Worm (Caenorhabditis elegans) whole organism, L1 larva: Measurements from ENCODE around the gene srz-91.
A peak's percentile ranks its signal among the peaks of the same experiment; 100 is the strongest.
"Not testable (repeated sequence)": the region's sequence is repeated elsewhere in the genome, so short reads cannot be mapped to it uniquely, and the experiment has no call there.

Experiments used
- C16A3.4 ChIP-seq: fragments of 150-350 bp; optimal IDR thresholded peaks from 2 replicates; lab custom pipeline; 2014; ENCODE audit warnings: missing biosample characterization, missing genetic modification characterization
- C34B4.2 ChIP-seq: sonication (generic microtip); optimal IDR thresholded peaks from 2 replicates; lab custom pipeline; 2017; ENCODE audit warnings: mild to moderate bottlenecking, missing genetic modification characterization, missing compliant biosample characterization
- F16B12.6 ChIP-seq: fragments of 150-350 bp; optimal IDR thresholded peaks from 2 replicates; lab custom pipeline; 2014; ENCODE audit warnings: missing biosample characterization, missing genetic modification characterization
- Y116A8C.19 ChIP-seq: sonication (generic microtip); optimal IDR thresholded peaks from 2 replicates; lab custom pipeline; 2016; ENCODE audit warnings: missing compliant biosample characterization, missing genetic modification characterization, borderline replicate concordance
- ceh-63 ChIP-seq: fragments of 200-800 bp; sonication (Bioruptor generic); optimal IDR thresholded peaks from 2 replicates; lab custom pipeline; 2018; ENCODE audit warnings: mild to moderate bottlenecking, missing genetic modification characterization, missing compliant biosample characterization
- ceh-82 ChIP-seq, 3 experiments: fragments of 150-350 bp in 1 of 3; sonication (generic microtip) in 2 of 3; optimal IDR thresholded peaks; 2 replicates each; lab custom pipeline; 2014 to 2017; ENCODE audit warnings: missing biosample characterization in 3 of 3, missing genetic modification characterization in 3 of 3
- ceh-88 ChIP-seq: fragments of 200-800 bp; sonication (Bioruptor generic); IDR thresholded peaks from 2 replicates; pipeline ENCODE4 v1.3.6; 2022; ENCODE audit warnings: missing genetic modification characterization, missing compliant biosample characterization
- dsc-1 ChIP-seq: sonication (generic microtip); optimal IDR thresholded peaks from 2 replicates; lab custom pipeline; 2016; ENCODE audit warnings: mild to moderate bottlenecking, missing genetic modification characterization, missing compliant biosample characterization
- efl-1 ChIP-seq, 4 experiments: fragments of 150-350 bp; optimal IDR thresholded peaks in 3 of 4; peaks in 1 of 4; 1 replicate in 1 of 4; 2 replicates in 3 of 4; lab custom pipeline; 2014; ENCODE audit warnings: missing biosample characterization in 2 of 4, missing genetic modification characterization in 2 of 4, missing genetic modification reagents in 2 of 4
- egl-13 ChIP-seq: sonication (generic microtip); optimal IDR thresholded peaks from 2 replicates; lab custom pipeline; 2016; ENCODE audit warnings: missing genotype, missing genetic modification reagents, missing genetic modification characterization, missing compliant biosample characterization
- egl-27 ChIP-seq, 2 experiments: fragments of 150-350 bp in 1 of 2; sonication (generic microtip); optimal IDR thresholded peaks; 3 replicates each; lab custom pipeline; 2017 to 2018; ENCODE audit warnings: missing biosample characterization in 2 of 2, missing genetic modification characterization in 2 of 2, missing genetic modification reagents in 2 of 2
- elt-2 ChIP-seq: sonication (generic microtip); optimal IDR thresholded peaks from 2 replicates; lab custom pipeline; 2016; ENCODE audit warnings: missing genetic modification characterization, mild to moderate bottlenecking, inconsistent platforms, missing compliant biosample characterization, missing genetic modification reagents
- ets-5 ChIP-seq: fragments of 200-800 bp; sonication (Bioruptor generic); IDR thresholded peaks from 2 replicates; pipeline ENCODE4 v1.3.6; 2022; ENCODE audit warnings: missing genetic modification characterization, missing compliant biosample characterization
- grh-1 ChIP-seq: fragments of 200-800 bp; sonication (Bioruptor generic); IDR thresholded peaks from 2 replicates; pipeline ENCODE4 v1.3.6; 2022; ENCODE audit warnings: missing genetic modification reagents, missing genetic modification characterization, missing compliant biosample characterization
- hlh-17 ChIP-seq: fragments of 200-800 bp; sonication (Bioruptor generic); optimal IDR thresholded peaks from 2 replicates; lab custom pipeline; 2018; ENCODE audit warnings: missing genetic modification characterization, mild to moderate bottlenecking, missing compliant biosample characterization, moderate library complexity, borderline replicate concordance
- irx-1 ChIP-seq: sonication (generic microtip); optimal IDR thresholded peaks from 2 replicates; lab custom pipeline; 2016; ENCODE audit warnings: missing genetic modification characterization, missing compliant biosample characterization
- jun-1 ChIP-seq: fragments of 150-350 bp; optimal IDR thresholded peaks from 2 replicates; lab custom pipeline; 2014; ENCODE audit warnings: missing biosample characterization, missing genetic modification reagents, missing genetic modification characterization
- lin-14 ChIP-seq: fragments of 200-800 bp; sonication (Bioruptor generic); optimal IDR thresholded peaks from 2 replicates; lab custom pipeline; 2018; ENCODE audit warnings: mild to moderate bottlenecking, missing genetic modification characterization, moderate library complexity, missing compliant biosample characterization
- lin-35 ChIP-seq, 2 experiments: fragments of 150-350 bp; optimal IDR thresholded peaks; 2 replicates each; lab custom pipeline; 2014; ENCODE audit warnings: missing biosample characterization in 2 of 2, missing genetic modification characterization in 2 of 2, missing genetic modification reagents in 2 of 2
- lin-39 ChIP-seq: fragments of 150-350 bp; optimal IDR thresholded peaks from 2 replicates; lab custom pipeline; 2014; ENCODE audit warnings: missing biosample characterization, missing genetic modification reagents, missing genetic modification characterization
- mab-9 ChIP-seq: fragments of 200-800 bp; sonication (Bioruptor generic); IDR thresholded peaks from 2 replicates; pipeline ENCODE4 v1.3.6; 2022; ENCODE audit warnings: missing genetic modification reagents, missing genetic modification characterization, missing compliant biosample characterization
- mep-1 ChIP-seq: fragments of 150-350 bp; optimal IDR thresholded peaks from 2 replicates; lab custom pipeline; 2014; ENCODE audit warnings: missing biosample characterization, missing genetic modification characterization
- nhr-11 ChIP-seq: fragments of 150-350 bp; optimal IDR thresholded peaks from 2 replicates; lab custom pipeline; 2014; ENCODE audit warnings: missing biosample characterization, missing genetic modification characterization
- nhr-12 ChIP-seq: sonication (generic microtip); optimal IDR thresholded peaks from 2 replicates; lab custom pipeline; 2017; ENCODE audit warnings: missing biosample characterization, missing genetic modification characterization
- nhr-237 ChIP-seq: fragments of 150-350 bp; optimal IDR thresholded peaks from 2 replicates; lab custom pipeline; 2014; ENCODE audit warnings: missing biosample characterization, missing genetic modification characterization
- nhr-71 ChIP-seq: sonication (generic microtip); optimal IDR thresholded peaks from 2 replicates; lab custom pipeline; 2016; ENCODE audit warnings: mild to moderate bottlenecking, missing genetic modification characterization, moderate library complexity, missing compliant biosample characterization
- nhr-84 ChIP-seq: sonication (generic microtip); optimal IDR thresholded peaks from 2 replicates; lab custom pipeline; 2017; ENCODE audit warnings: missing biosample characterization, missing genetic modification characterization
- nhr-90 ChIP-seq: sonication (generic microtip); optimal IDR thresholded peaks from 2 replicates; lab custom pipeline; 2016; ENCODE audit warnings: mild to moderate bottlenecking, missing genetic modification characterization, missing compliant biosample characterization; ENCODE audit not compliant: poor library complexity
- pag-3 ChIP-seq: sonication (generic microtip); optimal IDR thresholded peaks from 2 replicates; lab custom pipeline; 2017; ENCODE audit warnings: missing genetic modification characterization, mild to moderate bottlenecking, missing compliant biosample characterization, antibody characterized with exemption, borderline replicate concordance; ENCODE audit not compliant: insufficient read depth
- sptf-1 ChIP-seq: fragments of 150-350 bp; optimal IDR thresholded peaks from 2 replicates; lab custom pipeline; 2014; ENCODE audit warnings: missing biosample characterization, missing genetic modification characterization
- tlp-1 ChIP-seq: fragments of 150-350 bp; optimal IDR thresholded peaks from 2 replicates; lab custom pipeline; 2014; ENCODE audit warnings: missing biosample characterization, missing genetic modification characterization
- unc-62 ChIP-seq: fragments of 150-350 bp; optimal IDR thresholded peaks from 2 replicates; lab custom pipeline; 2014; ENCODE audit warnings: missing biosample characterization, missing genetic modification reagents, missing genetic modification characterization
- vab-15 ChIP-seq: sonication (generic microtip); optimal IDR thresholded peaks from 2 replicates; lab custom pipeline; 2017; ENCODE audit warnings: missing genotype, mild to moderate bottlenecking, missing genetic modification characterization, missing compliant biosample characterization
- xbp-1 ChIP-seq: sonication (generic microtip); optimal IDR thresholded peaks from 2 replicates; lab custom pipeline; 2016; ENCODE audit warnings: missing genetic modification characterization, missing compliant biosample characterization
- ztf-4 ChIP-seq: fragments of 150-350 bp; optimal IDR thresholded peaks from 2 replicates; lab custom pipeline; 2014; ENCODE audit warnings: missing biosample characterization, missing genetic modification characterization

Gene srz-91

DNA sequence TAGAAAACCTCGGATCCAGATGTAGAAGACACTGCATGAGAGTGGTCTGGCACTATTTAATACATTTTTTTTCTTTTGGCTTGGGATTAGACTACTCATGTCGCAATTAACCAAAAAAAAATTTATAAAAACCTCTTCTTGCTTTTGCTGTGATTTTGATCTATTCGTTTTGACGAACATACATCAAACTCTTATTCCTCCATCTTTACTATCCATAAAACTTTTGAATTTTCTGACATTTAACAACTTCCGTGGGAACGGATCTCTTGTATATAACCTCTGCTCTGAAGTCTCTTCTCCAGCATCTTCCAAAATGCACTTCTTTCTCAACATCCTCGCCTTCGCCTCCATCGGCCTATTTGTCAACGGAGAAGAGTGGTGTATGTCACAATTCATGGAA, 1.8 kb upstream of the srz-91 start, which contains the start of gene Y6G8.16:
Gene Y6G8.16, plus strand, starts transcription at position 301 of the 400 bp plus-strand sequence.
- not testable (repeated sequence) for TF ChIP-seq unc-62 (GFP tag; lab: Kevin White, UChicago); nhr-12; vab-15 (tag; lab: Kevin White, UChicago)

DNA sequence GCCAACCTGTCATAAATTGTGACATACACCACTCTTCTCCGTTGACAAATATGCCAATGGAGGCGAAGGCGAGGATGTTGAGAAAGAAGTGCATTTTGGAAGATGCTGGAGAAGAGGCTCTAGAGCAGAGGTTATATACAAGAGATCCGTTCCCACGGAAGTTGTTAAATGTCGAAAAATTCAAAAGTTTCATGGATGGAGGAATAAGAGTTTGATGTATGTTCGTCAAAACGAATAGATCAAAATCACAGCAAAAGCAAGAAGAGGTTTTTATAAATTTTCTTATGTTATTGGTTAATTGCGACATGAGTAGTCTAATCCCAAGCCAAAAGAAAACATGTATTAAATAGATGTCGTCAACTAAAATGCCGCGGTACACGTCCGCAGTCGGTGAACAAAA, 2.6 kb downstream of the srz-91 start, which contains the start of gene Y6G8.15:
Gene Y6G8.15, minus strand, starts transcription at position 101 of the 400 bp plus-strand sequence.
- TF ChIP-seq mab-9; C34B4.2 (tag; lab: Kevin White, UChicago); tlp-1 (tag; lab: Kevin White, UChicago): not testable (repeated sequence)
- TF ChIP-seq, all 84 proteins: peak for 0; not testable (repeated sequence) for 84

DNA sequence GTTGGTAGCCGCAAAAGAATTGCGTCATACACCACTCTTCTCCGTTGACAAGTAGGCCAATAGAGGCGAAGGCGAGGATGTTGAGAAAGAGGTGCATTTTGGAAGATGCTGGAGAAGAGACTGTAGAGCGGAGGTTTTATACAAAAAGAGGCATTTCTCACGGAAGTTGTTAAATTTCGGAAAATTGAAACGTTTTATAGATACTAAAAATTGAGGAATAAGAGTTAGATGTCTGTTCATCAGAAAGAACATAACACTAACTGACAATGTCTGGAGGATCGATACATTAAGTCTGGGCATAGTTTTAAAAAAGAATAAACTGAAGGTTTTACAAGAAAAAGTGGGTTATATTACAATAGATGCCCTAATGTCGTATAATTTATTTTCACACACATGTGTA, 6.4 kb downstream of the srz-91 start, which contains the start of gene Y6G8.14:
Gene Y6G8.14, minus strand, starts transcription at position 101 of the 400 bp plus-strand sequence.
- TF ChIP-seq jun-1 (tag; lab: Kevin White, UChicago) (no peak), Y116A8C.19 (tag; lab: Kevin White, UChicago) (no peak), grh-1 (GFP tag; lab: Robert Waterston, UW) (no peak), ets-5 (GFP tag; lab: Robert Waterston, UW) (no peak), pag-3 (tag; lab: Kevin White, UChicago) (no peak), ceh-88 (GFP tag; lab: Robert Waterston, UW) (no peak), egl-27 (tag; optimal IDR thresholded peaks at IDR 0.05; lab: Kevin White, UChicago) (no peak)

DNA sequence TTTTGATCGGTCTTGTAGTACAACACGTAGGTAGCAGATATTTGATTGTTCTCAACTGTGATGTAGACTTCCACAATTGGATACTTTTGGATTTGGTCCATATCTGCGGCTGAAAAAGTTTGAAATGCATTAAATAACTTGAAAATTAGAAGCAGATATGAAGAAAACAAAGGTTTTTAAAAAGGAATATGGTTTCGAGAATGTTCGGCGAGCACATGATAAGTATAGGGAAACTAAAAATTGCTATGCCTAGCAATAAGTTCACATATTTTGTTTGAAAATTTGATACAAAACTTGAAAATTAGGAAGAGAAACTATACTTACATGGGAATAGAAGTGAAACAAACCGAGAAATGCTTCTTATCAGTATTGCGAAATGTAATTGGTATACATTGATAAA, 7.7 kb downstream of the srz-91 start, which contains the start of gene Y6G8.5:
Gene Y6G8.5, minus strand, starts transcription at position 101 of the 400 bp plus-strand sequence.
- TF ChIP-seq Y116A8C.19 (tag; lab: Kevin White, UChicago), result no peak
- TF ChIP-seq ets-5 (GFP tag; lab: Robert Waterston, UW), result no peak
- TF ChIP-seq ceh-63 (GFP tag; lab: Kevin White, UChicago), result no peak
- no peak for TF ChIP-seq efl-1 (optimal IDR thresholded peaks at IDR 0.05; lab: Kevin White, UChicago)
- TF ChIP-seq efl-1 (GFP tag; optimal IDR thresholded peaks at IDR 0.05 in 1 of 2; lab: Kevin White, UChicago), result peak in 1 of 2 experiments; percentile 2
- TF ChIP-seq nhr-12, result no peak
- no peak for TF ChIP-seq mep-1 (tag; lab: Kevin White, UChicago)
- TF ChIP-seq elt-2 (tag; lab: Kevin White, UChicago), result peak; percentile 12

DNA sequence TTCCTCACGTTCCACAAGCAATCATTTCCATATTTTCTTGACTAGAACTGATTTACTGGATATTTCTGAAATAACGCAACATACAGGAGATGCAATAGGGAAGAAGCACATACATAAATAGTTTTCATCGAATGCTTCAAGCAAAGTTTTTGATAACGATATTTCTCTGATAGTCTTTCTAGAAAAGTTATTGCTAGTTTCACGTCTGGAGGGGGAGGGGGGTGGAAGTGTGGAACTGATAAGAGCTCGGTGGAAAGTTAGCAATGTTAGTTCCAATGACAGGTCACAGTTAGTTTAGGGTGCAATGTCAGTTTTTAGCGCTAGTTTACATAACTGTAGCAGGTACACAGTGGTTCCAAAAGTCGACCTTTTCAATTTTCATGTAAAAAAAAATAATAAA, 8.9 kb downstream of the srz-91 start, which contains the start of gene Y6G8.6:
Gene Y6G8.6, minus strand, starts transcription at position 98 of the 400 bp plus-strand sequence.
- TF ChIP-seq nhr-71 (no peak), xbp-1 (tag; lab: Kevin White, UChicago) (no peak), elt-2 (tag; lab: Kevin White, UChicago) (peak; percentile 72), C16A3.4 (tag; lab: Kevin White, UChicago) (no peak), nhr-11 (tag; lab: Kevin White, UChicago) (no peak), unc-62 (GFP tag; lab: Kevin White, UChicago) (no peak), mab-9 (no peak), lin-39 (no peak)
- TF ChIP-seq, all 84 proteins: peak for 1

DNA sequence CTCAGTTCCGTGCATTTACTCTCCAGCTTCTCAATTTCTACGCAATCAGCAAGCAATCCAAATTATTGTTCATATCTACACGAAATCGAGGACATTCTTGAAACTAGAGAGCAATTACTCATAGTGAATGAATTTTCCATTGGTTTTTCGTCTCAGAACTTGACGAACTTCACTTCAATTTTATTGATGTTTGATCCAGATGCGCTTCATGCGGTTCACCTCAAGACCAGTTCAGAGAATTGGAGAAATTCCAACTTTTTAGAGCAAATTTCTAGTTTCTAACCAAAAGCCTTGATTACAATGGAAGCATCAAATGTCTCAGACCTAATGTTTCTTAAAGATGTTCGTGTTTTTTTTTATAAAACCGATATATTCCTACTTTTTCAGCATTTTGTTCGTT, 12.4 kb downstream of the srz-91 start, which contains the start of gene Y6G8.8:
Gene Y6G8.8, plus strand, starts transcription at position 301 of the 400 bp plus-strand sequence.
- TF ChIP-seq ztf-4, result no peak
- no peak for TF ChIP-seq ceh-82 (tag; optimal IDR thresholded peaks at IDR 0.05; lab: Kevin White, UChicago)
- no peak for TF ChIP-seq jun-1 (tag; lab: Kevin White, UChicago)
- TF ChIP-seq lin-35 (GFP tag; optimal IDR thresholded peaks at IDR 0.05; lab: Kevin White, UChicago), result no peak
- no peak for TF ChIP-seq sptf-1 (tag; lab: Kevin White, UChicago)
- TF ChIP-seq dsc-1, result no peak

DNA sequence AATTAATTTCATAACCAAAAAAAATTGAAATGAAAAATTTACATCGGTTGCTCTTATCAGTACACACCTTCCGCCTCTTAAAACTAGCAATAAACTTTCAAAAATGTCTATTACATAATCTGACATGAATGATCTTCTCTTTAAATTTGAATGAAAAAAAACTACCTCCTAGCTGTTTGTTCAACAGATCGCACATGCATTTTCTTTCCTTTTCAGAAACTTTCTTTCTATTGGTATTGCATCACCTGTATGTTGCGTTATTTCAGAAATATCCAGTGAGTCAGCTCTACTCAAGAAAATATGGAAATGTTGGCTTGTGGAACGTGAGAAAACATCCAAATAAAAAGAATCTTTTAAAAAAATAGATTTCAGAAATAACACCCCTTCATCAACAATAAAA, 15.3 kb downstream of the srz-91 start, which contains the start of gene F57G4.1:
Gene F57G4.1, plus strand, starts transcription at position 301 of the 400 bp plus-strand sequence.
- TF ChIP-seq egl-13 (tag; lab: Kevin White, UChicago) (no peak), ztf-4 (no peak), nhr-90 (tag; lab: Kevin White, UChicago) (no peak), nhr-84 (tag; lab: Kevin White, UChicago) (no peak), elt-2 (tag; lab: Kevin White, UChicago) (no peak), vab-15 (tag; lab: Kevin White, UChicago) (no peak), nhr-237 (tag; lab: Kevin White, UChicago) (no peak), hlh-17 (GFP tag; lab: Kevin White, UChicago) (no peak), lin-14 (GFP tag; lab: Kevin White, UChicago) (no peak), F16B12.6 (tag; lab: Kevin White, UChicago) (no peak), efl-1 (optimal IDR thresholded peaks at IDR 0.05; lab: Kevin White, UChicago) (no peak), efl-1 (GFP tag; optimal IDR thresholded peaks at IDR 0.05 in 1 of 2; lab: Kevin White, UChicago) (no peak), irx-1 (tag; lab: Kevin White, UChicago) (no peak)
